Fruit fly (Drosophila melanogaster) whole organism, larva: ENCODE measurements around the gene msd1.

Experiments
- noc ChIP-seq: fragments of 200-800 bp; sonication (Bioruptor generic); optimal IDR thresholded peaks from 3 replicates; lab custom pipeline; 2019; ENCODE audit warnings: missing biosample characterization, mild to moderate bottlenecking, missing genetic modification characterization, moderate library complexity

The msd1 gene

DNA sequence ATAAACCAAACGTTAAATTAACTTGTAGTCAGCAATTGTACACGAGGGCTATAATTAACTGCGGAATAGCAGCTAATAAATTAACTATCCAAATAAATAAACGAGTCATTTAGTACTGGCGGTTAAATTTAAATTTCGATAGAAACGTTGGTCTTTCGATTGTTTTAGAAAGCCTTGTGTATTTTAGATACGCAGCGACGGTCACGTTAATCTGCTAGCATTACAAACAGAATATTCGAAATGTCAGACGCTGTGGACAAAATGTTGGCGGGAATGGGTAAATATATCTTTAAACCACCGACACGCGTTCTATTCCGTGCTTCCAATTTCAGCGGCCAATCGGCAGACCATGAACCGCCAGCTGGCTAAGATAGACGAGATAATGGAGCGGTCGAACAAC, at the start of gene msd1:
msd1 (plus strand) TSS at position 203 of the 400 bp plus-strand sequence.
- no peak for TF ChIP-seq noc (tag; lab: Kevin White, UChicago)

DNA sequence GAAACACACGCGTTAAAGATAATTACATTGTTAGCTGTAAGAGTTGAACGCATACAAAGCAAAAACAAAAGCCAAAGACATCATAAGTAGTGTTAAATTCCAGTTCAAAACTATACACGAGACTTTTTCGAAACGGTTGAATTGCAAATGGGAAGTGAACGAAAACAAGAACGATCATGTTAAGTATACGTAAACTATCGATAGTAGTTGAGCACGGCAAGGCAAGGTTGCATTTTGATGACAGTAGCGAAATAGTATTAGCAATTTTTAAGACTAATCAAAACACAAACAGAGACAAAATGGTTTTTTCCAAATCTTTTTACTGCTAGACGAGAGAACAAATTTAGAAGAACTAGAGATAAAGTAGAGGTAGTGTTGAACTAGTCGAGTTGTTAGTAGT, 36.7 kb upstream of the msd1 start:
- TF ChIP-seq noc (tag; lab: Kevin White, UChicago) = no peak

dm6 chr3L:1295693-1296092, 35.9 kb upstream of the msd1 start, which contains the start of gene Rabex-5:
TSS of gene Rabex-5 (plus strand) at chr3L:1295913.
- no peak for TF ChIP-seq noc (tag; lab: Kevin White, UChicago)

DNA sequence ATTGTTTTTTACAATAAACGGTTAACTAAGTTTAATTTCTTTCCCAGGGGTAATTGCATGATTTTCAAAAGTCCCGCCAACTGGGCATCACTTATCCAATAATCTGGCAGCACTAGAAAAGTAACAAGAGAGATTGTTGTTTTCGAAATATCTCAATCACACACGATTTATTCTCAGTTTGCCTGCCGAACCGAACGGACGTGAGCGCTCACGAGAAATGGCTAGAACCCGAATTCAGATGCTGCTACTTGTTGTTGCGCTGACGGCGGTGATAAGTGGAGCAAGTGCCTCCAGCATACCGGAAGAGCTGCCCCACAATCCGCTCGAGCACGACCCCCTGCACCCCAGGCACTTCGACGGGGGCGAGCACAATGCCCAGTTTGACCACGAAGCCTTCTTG, 33.0 kb upstream of the msd1 start, which contains the start of gene scf:
scf (plus strand) TSS at position 164 of the 400 bp plus-strand sequence.
- TF ChIP-seq noc (tag; lab: Kevin White, UChicago) = no peak

- peak; percentile 95 for TF ChIP-seq noc (tag; lab: Kevin White, UChicago)
Measured at dm6 chr3L:1300076-1300635, 31.4 kb upstream of the msd1 start.

DNA sequence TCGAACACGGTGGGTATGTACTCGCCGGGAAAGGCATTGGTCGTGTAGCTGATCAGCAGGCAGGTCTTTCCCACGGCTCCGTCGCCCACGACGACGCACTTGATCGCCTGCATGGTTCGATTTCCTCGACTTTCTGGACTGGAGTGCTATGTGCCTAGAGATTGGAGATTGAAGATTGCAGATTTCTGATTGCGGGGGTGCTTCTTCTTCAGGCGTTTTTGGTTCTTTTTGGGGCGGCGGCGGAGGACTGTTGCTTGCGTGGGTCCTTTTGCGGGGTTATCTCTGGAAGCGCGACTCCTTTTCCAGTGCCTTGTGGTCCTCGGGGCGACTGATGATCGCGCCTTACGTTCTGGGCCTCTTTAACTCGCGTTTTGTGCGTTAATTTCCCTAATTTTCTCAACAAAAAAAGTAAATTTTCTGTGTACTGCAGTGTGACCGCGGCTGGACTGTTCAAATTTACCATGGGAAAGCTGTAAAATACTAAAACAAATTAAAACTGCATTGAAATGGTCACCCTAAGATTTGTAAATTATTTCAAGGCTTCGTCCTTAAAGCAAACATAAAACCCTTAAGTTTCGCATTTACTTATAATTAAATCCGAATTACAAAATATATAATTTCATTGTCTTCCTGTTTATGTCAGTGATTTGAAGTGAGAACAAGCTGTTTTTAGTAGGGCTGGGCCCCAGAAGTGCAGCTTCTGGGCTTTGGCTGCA, 29.2 kb upstream of the msd1 start, which contains the start of the genes Rac1 and Acat2:
Rac1 (minus strand) TSS at position 450 of the 716 bp plus-strand sequence.
Acat2 (plus strand) TSS at position 711 of the 716 bp plus-strand sequence.
- no peak for TF ChIP-seq noc (tag; lab: Kevin White, UChicago)

- TF ChIP-seq noc (tag; lab: Kevin White, UChicago) = no peak
Measured at dm6 chr3L:1302950-1303352, 28.6 kb upstream of the msd1 start.

DNA sequence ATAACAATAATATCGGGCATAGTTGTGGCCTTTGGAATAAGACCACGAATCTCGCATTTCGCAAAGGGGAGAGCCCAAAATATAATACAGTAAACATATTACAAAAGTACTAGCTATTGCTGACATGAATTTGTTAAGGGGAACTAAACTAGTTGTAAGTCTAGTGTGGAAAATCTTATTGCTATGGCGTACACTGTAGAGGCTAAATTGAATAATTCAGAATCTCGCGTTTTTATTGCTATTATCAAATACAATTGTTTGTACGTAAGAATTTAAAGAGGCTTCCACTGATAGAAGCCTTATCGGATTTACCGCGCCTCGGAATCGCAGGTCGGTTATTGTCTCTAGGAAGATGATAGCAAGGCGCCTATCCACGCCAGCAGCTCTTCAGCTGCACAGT, 26.2 kb upstream of the msd1 start:
- TF ChIP-seq noc (tag; lab: Kevin White, UChicago) = peak; percentile 73

DNA sequence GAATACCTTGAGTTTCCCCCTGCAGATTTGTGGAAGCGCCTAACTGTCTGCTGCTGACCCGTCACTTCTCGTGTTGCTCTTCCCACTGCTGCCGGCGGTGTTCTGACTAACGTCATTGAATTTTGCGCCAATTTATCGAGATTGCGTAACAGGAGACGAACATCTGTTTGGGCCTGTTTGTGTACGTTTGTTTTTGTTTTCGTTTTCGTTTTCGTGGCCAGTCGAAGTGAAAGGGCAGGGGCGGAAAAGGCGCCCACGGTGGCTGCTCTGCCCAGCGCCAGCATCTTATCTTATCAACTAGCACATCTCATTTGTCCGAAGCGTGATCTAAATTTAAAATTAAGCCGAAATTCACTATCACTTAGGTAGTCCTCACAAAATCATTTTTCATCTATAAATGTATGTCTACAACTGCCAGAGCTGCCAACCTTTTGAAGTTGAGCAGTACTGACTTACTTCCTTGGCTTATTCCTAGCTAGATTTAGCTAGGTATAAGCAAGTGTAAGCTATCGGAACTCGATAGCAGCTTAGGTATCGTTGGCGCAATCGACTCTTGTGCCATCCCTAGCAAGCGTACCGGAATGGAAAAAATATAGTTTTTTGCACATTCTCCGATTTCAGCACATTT, 24.4 kb upstream of the msd1 start, which contains the start of the genes Ctr9 and Nt5a:
Ctr9 (plus strand) TSS at position 220 of the 628 bp plus-strand sequence.
Nt5a (minus strand) TSS at position 414 of the 628 bp plus-strand sequence.
- TF ChIP-seq noc (tag; lab: Kevin White, UChicago) = peak; percentile 40

- peak; percentile 72 for TF ChIP-seq noc (tag; lab: Kevin White, UChicago)
Measured at dm6 chr3L:1313039-1313766, 18.3 kb upstream of the msd1 start, which contains the start of the genes sturkopf and Herc4. TSS of gene sturkopf (minus strand) at chr3L:1313377. TSS of gene Herc4 (plus strand) at chr3L:1313696.

- TF ChIP-seq noc (tag; lab: Kevin White, UChicago) = no peak
Measured at dm6 chr3L:1318241-1318640, 13.3 kb upstream of the msd1 start, which contains the start of gene Myo61F. TSS of gene Myo61F (plus strand) at chr3L:1318480.

DNA sequence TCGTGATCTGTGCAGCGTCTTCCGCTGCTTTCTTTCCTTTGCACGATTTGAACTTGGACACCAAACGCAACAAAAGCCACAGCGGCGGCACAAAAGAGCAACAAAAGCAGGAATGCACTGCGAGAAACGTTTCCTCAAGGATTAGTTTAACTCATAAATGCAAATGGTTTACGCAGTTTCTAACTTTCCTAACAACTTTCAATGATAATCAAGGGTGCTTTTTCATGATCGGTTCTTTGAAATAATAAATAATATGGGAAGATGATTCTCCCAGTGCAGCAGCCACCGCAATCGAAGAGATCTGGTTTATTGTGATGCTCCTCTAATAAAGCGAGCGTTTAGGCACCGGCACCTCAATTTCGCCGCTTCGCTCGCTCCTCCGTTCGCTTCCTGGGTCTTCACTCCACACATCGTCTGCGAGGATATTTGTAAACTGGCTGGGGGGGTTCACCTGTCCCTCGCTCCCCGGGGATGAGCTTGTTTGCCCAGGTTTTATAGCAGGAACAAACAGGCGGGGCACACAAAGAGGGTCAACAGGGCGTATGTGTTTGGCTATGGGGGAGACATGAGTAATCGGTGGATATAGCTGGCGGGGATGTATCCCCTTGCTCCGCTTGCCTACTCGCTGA, 12.3 kb upstream of the msd1 start:
- TF ChIP-seq noc (tag; lab: Kevin White, UChicago) = peak; percentile 47

- TF ChIP-seq noc (tag; lab: Kevin White, UChicago) = peak; percentile 47
Measured at dm6 chr3L:1320230-1320930, 11.2 kb upstream of the msd1 start.

dm6 chr3L:1320931-1321556, 10.5 kb upstream of the msd1 start:
- no peak for TF ChIP-seq noc (tag; lab: Kevin White, UChicago)
